Worm (Caenorhabditis elegans): ENCODE data around the gene C55C3.4.

C55C3.4 gene

ce11 chrIV:5691189-5691588 is 13.2 kb upstream of the C55C3.4 start:
- TF ChIP-seq flt-1 (GFP tag; IDR thresholded peaks at IDR 0.05) = peak; percentile 22; the same call in 1 of the 2 replicates
- TF ChIP-seq ztf-23 (GFP tag; IDR thresholded peaks at IDR 0.05) = peak; percentile 32; the same call in 1 of the 2 replicates

ce11 chrIV:5690386-5691080 is 12.6 kb upstream of the C55C3.4 start, which contains the start of gene C55C3.8:
C55C3.8 (plus strand) TSS chrIV:5691030.
- TF ChIP-seq ztf-23 (GFP tag; IDR thresholded peaks at IDR 0.05) (no peak), klf-2 (GFP tag; conservative IDR thresholded peaks at IDR 0.05) (no peak), ref-1 (GFP tag; conservative IDR thresholded peaks at IDR 0.05) (no peak), med-1 (GFP tag; optimal IDR thresholded peaks at IDR 0.05; ENCODE audit: insufficient read depth) (no peak), T22C8.4 (GFP tag; IDR thresholded peaks at IDR 0.05) (no peak), cog-1 (tag; optimal IDR thresholded peaks at IDR 0.05) (no peak), ztf-29 (GFP tag; IDR thresholded peaks at IDR 0.05) (no peak)

- peak; percentile 45; the same call in 1 of the 2 replicates for TF ChIP-seq T22C8.4 (GFP tag; IDR thresholded peaks at IDR 0.05)
- TF ChIP-seq tab-1 (GFP tag; IDR thresholded peaks at IDR 0.05) = no peak
- no peak for TF ChIP-seq flt-1 (GFP tag; IDR thresholded peaks at IDR 0.05)
- no peak for TF ChIP-seq med-1 (GFP tag; optimal IDR thresholded peaks at IDR 0.05; ENCODE audit: insufficient read depth)
- TF ChIP-seq klf-2 (GFP tag; conservative IDR thresholded peaks at IDR 0.05) = no peak
Observed at ce11 chrIV:5685014-5685413, 7.1 kb upstream of the C55C3.4 start, which contains the start of gene C55C3.3. C55C3.3 (plus strand) TSS chrIV:5685287.

ce11 chrIV:5682547-5683234 is 4.7 kb upstream of the C55C3.4 start, which contains the start of the genes C55C3.7 and C55C3.6:
C55C3.7 (minus strand) TSS chrIV:5682647.
C55C3.6 (plus strand) TSS chrIV:5683184.
- no peak for TF ChIP-seq ztf-23 (GFP tag; IDR thresholded peaks at IDR 0.05)
- TF ChIP-seq T22C8.4 (GFP tag; IDR thresholded peaks at IDR 0.05) = no peak
- TF ChIP-seq tab-1 (GFP tag; IDR thresholded peaks at IDR 0.05) = no peak
- no peak for TF ChIP-seq flt-1 (GFP tag; IDR thresholded peaks at IDR 0.05)
- TF ChIP-seq med-1 (GFP tag; optimal IDR thresholded peaks at IDR 0.05; ENCODE audit: insufficient read depth) = no peak
- TF ChIP-seq klf-2 (GFP tag; conservative IDR thresholded peaks at IDR 0.05) = no peak
- TF ChIP-seq cog-1 (tag; optimal IDR thresholded peaks at IDR 0.05) = no peak
- TF ChIP-seq ref-1 (GFP tag; conservative IDR thresholded peaks at IDR 0.05) = no peak
- no peak for TF ChIP-seq ztf-29 (GFP tag; IDR thresholded peaks at IDR 0.05)

ce11 chrIV:5674435-5674834 is 3.5 kb downstream of the C55C3.4 start, which contains the start of gene srd-5:
srd-5 (minus strand) TSS chrIV:5674535.
- TF ChIP-seq ztf-29 (GFP tag; IDR thresholded peaks at IDR 0.05) = no peak
- no peak for TF ChIP-seq flt-1 (GFP tag; IDR thresholded peaks at IDR 0.05)
- TF ChIP-seq T22C8.4 (GFP tag; IDR thresholded peaks at IDR 0.05) = no peak
- no peak for TF ChIP-seq cog-1 (tag; optimal IDR thresholded peaks at IDR 0.05)
- TF ChIP-seq klf-2 (GFP tag; conservative IDR thresholded peaks at IDR 0.05) = no peak
- TF ChIP-seq tab-1 (GFP tag; IDR thresholded peaks at IDR 0.05) = no peak

ce11 chrIV:5671325-5671724 is 6.6 kb downstream of the C55C3.4 start:
- TF ChIP-seq tab-1 (GFP tag; IDR thresholded peaks at IDR 0.05) = no peak
- TF ChIP-seq T22C8.4 (GFP tag; IDR thresholded peaks at IDR 0.05) = no peak
- TF ChIP-seq ztf-23 (GFP tag; IDR thresholded peaks at IDR 0.05) = no peak
- no peak for TF ChIP-seq klf-2 (GFP tag; conservative IDR thresholded peaks at IDR 0.05)
- TF ChIP-seq flt-1 (GFP tag; IDR thresholded peaks at IDR 0.05) = no peak
- no peak for TF ChIP-seq ztf-29 (GFP tag; IDR thresholded peaks at IDR 0.05)
- no peak for TF ChIP-seq ref-1 (GFP tag; conservative IDR thresholded peaks at IDR 0.05)
- no peak for TF ChIP-seq cog-1 (tag; optimal IDR thresholded peaks at IDR 0.05)
- TF ChIP-seq med-1 (GFP tag; optimal IDR thresholded peaks at IDR 0.05; ENCODE audit: insufficient read depth) = no peak

- no peak for TF ChIP-seq flt-1 (GFP tag; IDR thresholded peaks at IDR 0.05)
- TF ChIP-seq cog-1 (tag; optimal IDR thresholded peaks at IDR 0.05) = no peak
- no peak for TF ChIP-seq ztf-23 (GFP tag; IDR thresholded peaks at IDR 0.05)
- no peak for TF ChIP-seq med-1 (GFP tag; optimal IDR thresholded peaks at IDR 0.05; ENCODE audit: insufficient read depth)
- TF ChIP-seq klf-2 (GFP tag; conservative IDR thresholded peaks at IDR 0.05) = no peak
- TF ChIP-seq tab-1 (GFP tag; IDR thresholded peaks at IDR 0.05) = no peak
- TF ChIP-seq ztf-29 (GFP tag; IDR thresholded peaks at IDR 0.05) = no peak
- no peak for TF ChIP-seq T22C8.4 (GFP tag; IDR thresholded peaks at IDR 0.05)
- no peak for TF ChIP-seq ref-1 (GFP tag; conservative IDR thresholded peaks at IDR 0.05)
Observed at ce11 chrIV:5669459-5669858, 8.5 kb downstream of the C55C3.4 start, which contains the start of gene T19E7.6. T19E7.6 (minus strand) TSS chrIV:5669503.

ce11 chrIV:5667191-5667590 is 10.8 kb downstream of the C55C3.4 start:
- TF ChIP-seq ztf-29 (GFP tag; IDR thresholded peaks at IDR 0.05) (no peak), T22C8.4 (GFP tag; IDR thresholded peaks at IDR 0.05) (no peak), med-1 (GFP tag; optimal IDR thresholded peaks at IDR 0.05; ENCODE audit: insufficient read depth) (no peak), cog-1 (tag; optimal IDR thresholded peaks at IDR 0.05) (no peak), klf-2 (GFP tag; conservative IDR thresholded peaks at IDR 0.05) (no peak), ref-1 (GFP tag; conservative IDR thresholded peaks at IDR 0.05) (no peak), ztf-23 (GFP tag; IDR thresholded peaks at IDR 0.05) (no peak)

- TF ChIP-seq flt-1 (GFP tag; IDR thresholded peaks at IDR 0.05) = no peak
- TF ChIP-seq ztf-29 (GFP tag; IDR thresholded peaks at IDR 0.05) = no peak
- no peak for TF ChIP-seq cog-1 (tag; optimal IDR thresholded peaks at IDR 0.05)
- TF ChIP-seq tab-1 (GFP tag; IDR thresholded peaks at IDR 0.05) = no peak
- TF ChIP-seq med-1 (GFP tag; optimal IDR thresholded peaks at IDR 0.05; ENCODE audit: insufficient read depth) = no peak
- no peak for TF ChIP-seq ztf-23 (GFP tag; IDR thresholded peaks at IDR 0.05)
- TF ChIP-seq klf-2 (GFP tag; conservative IDR thresholded peaks at IDR 0.05) = no peak
- TF ChIP-seq ref-1 (GFP tag; conservative IDR thresholded peaks at IDR 0.05) = no peak
- TF ChIP-seq T22C8.4 (GFP tag; IDR thresholded peaks at IDR 0.05) = no peak
Observed at ce11 chrIV:5666115-5667028, 11.6 kb downstream of the C55C3.4 start.
